Worm (Caenorhabditis elegans): Measurements from ENCODE around the gene ugt-20.

Gene ugt-20

DNA sequence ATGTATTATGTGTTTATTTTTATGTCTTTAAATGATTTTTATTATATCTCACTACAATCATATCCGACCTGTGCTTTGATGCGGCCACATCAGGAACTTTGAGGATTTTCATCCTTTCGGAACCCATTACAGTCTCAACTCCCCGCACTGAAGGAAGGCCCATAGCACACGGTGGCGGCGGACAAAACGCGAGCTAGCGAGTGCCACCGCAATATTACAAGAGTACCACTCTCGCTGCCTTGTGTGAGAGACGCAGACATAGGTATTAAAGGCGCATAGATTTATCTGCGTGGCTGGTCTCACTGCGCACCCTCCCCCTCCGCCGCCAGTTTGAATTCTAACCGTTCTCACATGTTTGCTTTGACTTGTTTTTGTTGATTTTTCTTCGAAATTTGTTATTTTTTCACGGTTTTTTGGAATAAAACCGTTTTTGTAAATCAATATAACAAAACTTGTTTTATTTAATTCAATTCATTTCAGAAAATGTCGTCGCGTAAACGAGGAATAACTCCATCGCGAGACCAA lies 34.4 kb upstream of the ugt-20 start, which contains the start of gene zen-4 (continued):
- TF ChIP-seq ztf-28 (GFP tag; IDR thresholded peaks at IDR 0.05) (0 out of 2 replicates have a peak, but pooled peaks have one; percentile 54), gei-17 (GFP tag; optimal IDR thresholded peaks at IDR 0.05) (no peak), T26A5.8 (tag; optimal IDR thresholded peaks at IDR 0.05) (no peak), rec-8 (tag; optimal IDR thresholded peaks at IDR 0.05) (peak; percentile 30 to 72), pbrm-1 (GFP tag; IDR thresholded peaks at IDR 0.05) (peak; percentile 100), tlf-1 (GFP tag; optimal IDR thresholded peaks at IDR 0.05) (peak; percentile 93), let-607 (tag; optimal IDR thresholded peaks at IDR 0.05) (no peak), ceh-58 (GFP tag; IDR thresholded peaks at IDR 0.05) (no peak), F57A8.1 (GFP tag; optimal IDR thresholded peaks at IDR 0.05) (no peak), pha-4 (tag; optimal IDR thresholded peaks at IDR 0.05) (no peak), hmg-20 (GFP tag; IDR thresholded peaks at IDR 0.05) (peak; percentile 84), lsy-27 (tag; optimal IDR thresholded peaks at IDR 0.05; ENCODE audit: borderline replicate concordance, insufficient read depth) (no peak), atf-7 (tag; optimal IDR thresholded peaks at IDR 0.05) (no peak), ceh-27 (GFP tag; optimal IDR thresholded peaks at IDR 0.05) (no peak), sptf-2 (GFP tag; optimal IDR thresholded peaks at IDR 0.05) (peak; percentile 20), ama-1 (optimal IDR thresholded peaks at IDR 0.05) (no peak), ama-1 (GFP tag; optimal IDR thresholded peaks at IDR 0.05) (no peak), F23B12.7 (tag; optimal IDR thresholded peaks at IDR 0.05; ENCODE audit: insufficient read depth) (peak; percentile 24)

DNA sequence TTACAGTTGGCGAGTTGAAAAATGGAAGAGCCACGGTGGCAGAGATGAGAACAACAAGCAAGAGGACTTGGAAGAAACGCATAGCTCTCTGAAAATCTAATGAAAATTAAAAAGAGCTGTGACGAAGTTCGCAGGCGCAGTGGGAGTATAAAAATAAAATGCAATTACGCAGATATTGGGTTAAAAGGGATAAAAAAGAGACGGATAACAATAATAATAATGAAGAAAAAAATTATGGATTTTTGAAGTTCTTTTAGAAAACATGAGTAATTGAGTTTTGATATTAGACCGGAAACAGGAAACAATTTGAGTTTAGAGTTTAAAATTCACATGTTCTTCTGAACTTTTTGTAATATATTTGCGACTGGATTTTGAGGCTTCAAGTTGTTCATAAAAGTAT lies 28.9 kb upstream of the ugt-20 start, which contains the start of gene M03D4.3:
TSS of gene M03D4.3 (minus strand) at position 101 of the 400 bp plus-strand sequence.
- no peak for TF ChIP-seq F33H1.4 (GFP tag; IDR thresholded peaks at IDR 0.05)
- TF ChIP-seq F10E7.11 (tag; optimal IDR thresholded peaks at IDR 0.05): no peak
- no peak for TF ChIP-seq nfya-1 (tag; optimal IDR thresholded peaks at IDR 0.05; ENCODE audit: borderline replicate concordance, insufficient read depth)
- no peak for TF ChIP-seq egl-44 (GFP tag; IDR thresholded peaks at IDR 0.05)
- TF ChIP-seq lsl-1 (GFP tag; optimal IDR thresholded peaks at IDR 0.05): no peak
- TF ChIP-seq egrh-3 (GFP tag; IDR thresholded peaks at IDR 0.05): no peak
- no peak for TF ChIP-seq athp-1 (tag; optimal IDR thresholded peaks at IDR 0.05)
- no peak for TF ChIP-seq tbp1 (GFP tag; optimal IDR thresholded peaks at IDR 0.05)
- TF ChIP-seq zfh-2 (GFP tag; conservative IDR thresholded peaks at IDR 0.05): no peak
- TF ChIP-seq F57A8.1 (GFP tag; optimal IDR thresholded peaks at IDR 0.05): no peak
- TF ChIP-seq aptf-3 (GFP tag; IDR thresholded peaks at IDR 0.05): no peak
- no peak for TF ChIP-seq lag-1 (GFP tag; IDR thresholded peaks at IDR 0.05)
- no peak for TF ChIP-seq mes-4 (tag; optimal IDR thresholded peaks at IDR 0.05)
- TF ChIP-seq rpc-1 (optimal IDR thresholded peaks at IDR 0.05): no peak
- TF ChIP-seq rpc-1 (tag; optimal IDR thresholded peaks at IDR 0.05): no peak
- TF ChIP-seq madf-10 (tag; optimal IDR thresholded peaks at IDR 0.05): no peak
- no peak for TF ChIP-seq F37B4.10 (GFP tag; IDR thresholded peaks at IDR 0.05)
- TF ChIP-seq pbrm-1 (GFP tag; IDR thresholded peaks at IDR 0.05): no peak

DNA sequence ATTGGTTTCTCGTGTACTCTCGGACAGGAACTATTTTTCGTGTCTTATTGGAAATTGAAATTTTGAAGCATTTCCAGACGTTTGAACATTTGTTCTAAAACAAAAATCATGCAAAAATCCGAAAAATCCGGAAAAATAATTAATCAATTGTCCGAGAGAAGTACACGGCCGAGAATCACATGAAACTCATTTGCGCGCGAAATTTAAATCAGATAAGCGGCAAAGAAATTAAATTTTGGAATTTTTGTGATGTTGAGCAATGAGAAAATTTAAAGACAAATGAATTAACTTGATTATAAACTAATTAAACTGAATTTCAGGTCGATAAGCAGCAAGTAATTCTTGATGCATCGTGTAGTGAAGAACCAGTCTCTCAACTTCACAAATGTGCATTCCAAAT lies 25.3 kb upstream of the ugt-20 start:
- TF ChIP-seq sptf-2 (GFP tag; optimal IDR thresholded peaks at IDR 0.05): no peak

DNA sequence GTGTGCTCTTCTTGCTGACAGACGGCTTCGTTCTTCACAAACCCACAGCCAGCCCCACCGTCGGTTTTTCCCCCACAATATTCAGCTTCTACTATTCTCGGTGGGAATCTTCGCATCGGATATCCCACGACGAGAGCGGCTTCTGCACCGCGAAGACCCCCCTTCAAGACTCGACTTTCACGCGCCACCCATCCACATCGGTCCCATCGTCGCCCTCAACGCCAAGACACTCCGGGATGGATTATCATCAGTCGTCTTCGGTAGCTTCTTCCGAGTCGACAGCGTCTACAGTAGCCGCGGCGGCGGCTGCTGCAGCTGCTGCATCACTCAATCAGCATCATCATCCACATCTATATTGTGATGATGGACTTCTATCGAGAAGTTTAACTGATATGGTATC lies 21.0 kb upstream of the ugt-20 start:
- TF ChIP-seq hmg-1.2 (GFP tag; IDR thresholded peaks at IDR 0.05) (peak; percentile 7; the same call in 1 of the 2 replicates), hmg-20 (GFP tag; IDR thresholded peaks at IDR 0.05) (no peak), egrh-3 (GFP tag; IDR thresholded peaks at IDR 0.05) (0 out of 2 replicates have a peak, but pooled peaks have one; percentile 39), zfh-2 (GFP tag; conservative IDR thresholded peaks at IDR 0.05) (peak; percentile 73)
